Worm (Caenorhabditis elegans) whole organism, L1 larva: ENCODE results near the gene AC7.3.
A peak's percentile ranks its signal among the peaks of the same experiment; 100 is the strongest.
"Not testable (repeated sequence)": the region's sequence is repeated elsewhere in the genome, so short reads cannot be mapped to it uniquely, and the experiment has no call there.

Source experiments
- C04F5.9 ChIP-seq: sonication (generic microtip); optimal IDR thresholded peaks from 2 replicates; lab custom pipeline; 2016; ENCODE audit warnings: missing genetic modification characterization, missing compliant biosample characterization
- C16A3.4 ChIP-seq: fragments of 150-350 bp; optimal IDR thresholded peaks from 2 replicates; lab custom pipeline; 2014; ENCODE audit warnings: missing biosample characterization, missing genetic modification characterization
- F16B12.6 ChIP-seq: fragments of 150-350 bp; optimal IDR thresholded peaks from 2 replicates; lab custom pipeline; 2014; ENCODE audit warnings: missing biosample characterization, missing genetic modification characterization
- aha-1 ChIP-seq: fragments of 150-350 bp; optimal IDR thresholded peaks from 2 replicates; lab custom pipeline; 2014; ENCODE audit warnings: missing biosample characterization, missing genetic modification characterization
- aly-2 ChIP-seq: fragments of 150-350 bp; optimal IDR thresholded peaks from 2 replicates; lab custom pipeline; 2014; ENCODE audit warnings: missing biosample characterization, missing genetic modification characterization
- ama-1 ChIP-seq: fragments of 150-350 bp; optimal IDR thresholded peaks from 2 replicates; lab custom pipeline; 2014
- blmp-1 ChIP-seq: fragments of 150-350 bp; optimal IDR thresholded peaks from 2 replicates; lab custom pipeline; 2014; ENCODE audit warnings: missing biosample characterization, missing genetic modification characterization
- ceh-63 ChIP-seq: fragments of 200-800 bp; sonication (Bioruptor generic); optimal IDR thresholded peaks from 2 replicates; lab custom pipeline; 2018; ENCODE audit warnings: mild to moderate bottlenecking, missing genetic modification characterization, missing compliant biosample characterization
- ceh-8 ChIP-seq: fragments of 200-800 bp; sonication (Bioruptor generic); optimal IDR thresholded peaks from 2 replicates; lab custom pipeline; 2018; ENCODE audit warnings: mild to moderate bottlenecking, missing genetic modification characterization, moderate library complexity, missing compliant biosample characterization
- ceh-88 ChIP-seq: fragments of 200-800 bp; sonication (Bioruptor generic); IDR thresholded peaks from 2 replicates; pipeline ENCODE4 v1.3.6; 2022; ENCODE audit warnings: missing genetic modification characterization, missing compliant biosample characterization
- ceh-90 ChIP-seq: sonication (generic microtip); optimal IDR thresholded peaks from 2 replicates; lab custom pipeline; 2016; ENCODE audit warnings: missing genetic modification characterization, missing compliant biosample characterization
- dpl-1 ChIP-seq, 3 experiments: fragments of 150-350 bp in 2 of 3; sonication (generic microtip) in 1 of 3; optimal IDR thresholded peaks; 2 replicates each; lab custom pipeline; 2014 to 2017; ENCODE audit warnings: missing biosample characterization in 3 of 3, missing genetic modification characterization in 3 of 3, missing genetic modification reagents in 3 of 3
- dsc-1 ChIP-seq: sonication (generic microtip); optimal IDR thresholded peaks from 2 replicates; lab custom pipeline; 2016; ENCODE audit warnings: mild to moderate bottlenecking, missing genetic modification characterization, missing compliant biosample characterization
- efl-1 ChIP-seq, 4 experiments: fragments of 150-350 bp; optimal IDR thresholded peaks in 3 of 4; peaks in 1 of 4; 1 replicate in 1 of 4; 2 replicates in 3 of 4; lab custom pipeline; 2014; ENCODE audit warnings: missing biosample characterization in 2 of 4, missing genetic modification characterization in 2 of 4, missing genetic modification reagents in 2 of 4
- egl-27 ChIP-seq, 2 experiments: fragments of 150-350 bp in 1 of 2; sonication (generic microtip); optimal IDR thresholded peaks; 3 replicates each; lab custom pipeline; 2017 to 2018; ENCODE audit warnings: missing biosample characterization in 2 of 2, missing genetic modification characterization in 2 of 2, missing genetic modification reagents in 2 of 2
- elt-2 ChIP-seq: sonication (generic microtip); optimal IDR thresholded peaks from 2 replicates; lab custom pipeline; 2016; ENCODE audit warnings: missing genetic modification characterization, mild to moderate bottlenecking, inconsistent platforms, missing compliant biosample characterization, missing genetic modification reagents
- elt-3 ChIP-seq, 6 experiments: fragments of 150-350 bp in 1 of 6; sonication (generic microtip); optimal IDR thresholded peaks; 2 replicates each; lab custom pipeline; 2017 to 2018; ENCODE audit warnings: missing biosample characterization in 6 of 6, missing genetic modification characterization in 6 of 6, inconsistent platforms in 1 of 6
- fkh-10 ChIP-seq: sonication (generic microtip); optimal IDR thresholded peaks from 2 replicates; lab custom pipeline; 2017; ENCODE audit warnings: missing biosample characterization, missing genetic modification reagents, missing genetic modification characterization
- fkh-8 ChIP-seq: sonication (generic microtip); optimal IDR thresholded peaks from 2 replicates; lab custom pipeline; 2016; ENCODE audit warnings: mild to moderate bottlenecking, missing genetic modification characterization, missing compliant biosample characterization
- fos-1 ChIP-seq: fragments of 150-350 bp; optimal IDR thresholded peaks from 2 replicates; lab custom pipeline; 2014; ENCODE audit warnings: missing biosample characterization, missing genetic modification characterization
- grh-1 ChIP-seq: fragments of 200-800 bp; sonication (Bioruptor generic); IDR thresholded peaks from 2 replicates; pipeline ENCODE4 v1.3.6; 2022; ENCODE audit warnings: missing genetic modification reagents, missing genetic modification characterization, missing compliant biosample characterization
- hpl-2 ChIP-seq: fragments of 150-350 bp; optimal IDR thresholded peaks from 2 replicates; lab custom pipeline; 2014; ENCODE audit warnings: missing biosample characterization, missing genetic modification reagents, missing genetic modification characterization
- jun-1 ChIP-seq: fragments of 150-350 bp; optimal IDR thresholded peaks from 2 replicates; lab custom pipeline; 2014; ENCODE audit warnings: missing biosample characterization, missing genetic modification reagents, missing genetic modification characterization
- lin-14 ChIP-seq: fragments of 200-800 bp; sonication (Bioruptor generic); optimal IDR thresholded peaks from 2 replicates; lab custom pipeline; 2018; ENCODE audit warnings: mild to moderate bottlenecking, missing genetic modification characterization, moderate library complexity, missing compliant biosample characterization
- lin-35 ChIP-seq, 2 experiments: fragments of 150-350 bp; optimal IDR thresholded peaks; 2 replicates each; lab custom pipeline; 2014; ENCODE audit warnings: missing biosample characterization in 2 of 2, missing genetic modification characterization in 2 of 2, missing genetic modification reagents in 2 of 2
- lin-39 ChIP-seq: fragments of 150-350 bp; optimal IDR thresholded peaks from 2 replicates; lab custom pipeline; 2014; ENCODE audit warnings: missing biosample characterization, missing genetic modification reagents, missing genetic modification characterization
- lir-3 ChIP-seq: sonication (generic microtip); optimal IDR thresholded peaks from 2 replicates; lab custom pipeline; 2016; ENCODE audit warnings: mild to moderate bottlenecking, missing genetic modification characterization, moderate library complexity, missing compliant biosample characterization; ENCODE audit not compliant: poor library complexity
- mab-9 ChIP-seq: fragments of 200-800 bp; sonication (Bioruptor generic); IDR thresholded peaks from 2 replicates; pipeline ENCODE4 v1.3.6; 2022; ENCODE audit warnings: missing genetic modification reagents, missing genetic modification characterization, missing compliant biosample characterization
- mdl-1 ChIP-seq, 2 experiments: fragments of 150-350 bp; optimal IDR thresholded peaks; 2 replicates each; lab custom pipeline; 2014 to 2017; ENCODE audit warnings: missing biosample characterization in 2 of 2, missing genetic modification characterization in 2 of 2, inconsistent platforms in 1 of 2
- mef-2 ChIP-seq: fragments of 150-350 bp; optimal IDR thresholded peaks from 2 replicates; lab custom pipeline; 2014; ENCODE audit warnings: missing biosample characterization, missing genetic modification characterization
- nhr-71 ChIP-seq: sonication (generic microtip); optimal IDR thresholded peaks from 2 replicates; lab custom pipeline; 2016; ENCODE audit warnings: mild to moderate bottlenecking, missing genetic modification characterization, moderate library complexity, missing compliant biosample characterization
- nhr-76 ChIP-seq: sonication (generic microtip); optimal IDR thresholded peaks from 2 replicates; lab custom pipeline; 2017; ENCODE audit warnings: missing biosample characterization, missing genetic modification characterization
- pag-3 ChIP-seq: sonication (generic microtip); optimal IDR thresholded peaks from 2 replicates; lab custom pipeline; 2017; ENCODE audit warnings: missing genetic modification characterization, mild to moderate bottlenecking, missing compliant biosample characterization, antibody characterized with exemption, borderline replicate concordance; ENCODE audit not compliant: insufficient read depth
- pax-3 ChIP-seq: fragments of 200-800 bp; sonication (Bioruptor generic); optimal IDR thresholded peaks from 2 replicates; lab custom pipeline; 2018; ENCODE audit warnings: mild to moderate bottlenecking, missing genetic modification characterization, moderate library complexity, missing compliant biosample characterization
- pqm-1 ChIP-seq: sonication (generic microtip); optimal IDR thresholded peaks from 3 replicates; lab custom pipeline; 2017; ENCODE audit warnings: missing biosample characterization, missing genetic modification characterization
- rnt-1 ChIP-seq: sonication (generic microtip); optimal IDR thresholded peaks from 2 replicates; lab custom pipeline; 2016; ENCODE audit warnings: mild to moderate bottlenecking, missing genetic modification characterization, moderate library complexity, missing compliant biosample characterization
- skn-1 ChIP-seq: fragments of 150-350 bp; optimal IDR thresholded peaks from 2 replicates; lab custom pipeline; 2014; ENCODE audit warnings: missing biosample characterization, missing genetic modification characterization
- snpc-4 ChIP-seq: fragments of 150-350 bp; optimal IDR thresholded peaks from 2 replicates; lab custom pipeline; 2014; ENCODE audit warnings: missing biosample characterization, missing genetic modification characterization
- sptf-1 ChIP-seq: fragments of 150-350 bp; optimal IDR thresholded peaks from 2 replicates; lab custom pipeline; 2014; ENCODE audit warnings: missing biosample characterization, missing genetic modification characterization
- sup-37 ChIP-seq: fragments of 200-800 bp; sonication (Bioruptor generic); optimal IDR thresholded peaks from 2 replicates; lab custom pipeline; 2018; ENCODE audit warnings: mild to moderate bottlenecking, missing genetic modification characterization, missing compliant biosample characterization
- swsn-7 ChIP-seq: sonication (generic microtip); optimal IDR thresholded peaks from 2 replicates; lab custom pipeline; 2016; ENCODE audit warnings: missing genetic modification characterization, missing compliant biosample characterization
- tbx-2 ChIP-seq: sonication (generic microtip); optimal IDR thresholded peaks from 2 replicates; lab custom pipeline; 2016; ENCODE audit warnings: missing genetic modification characterization, missing compliant biosample characterization
- tlp-1 ChIP-seq: fragments of 150-350 bp; optimal IDR thresholded peaks from 2 replicates; lab custom pipeline; 2014; ENCODE audit warnings: missing biosample characterization, missing genetic modification characterization
- unc-130 ChIP-seq: fragments of 150-350 bp; optimal IDR thresholded peaks from 2 replicates; lab custom pipeline; 2017; ENCODE audit warnings: missing biosample characterization, missing genetic modification characterization, inconsistent platforms
- unc-98 ChIP-seq: fragments of 200-800 bp; sonication (Bioruptor generic); IDR thresholded peaks from 2 replicates; pipeline ENCODE4 v1.3.6; 2022; ENCODE audit warnings: missing genetic modification characterization, missing compliant biosample characterization
- vab-15 ChIP-seq: sonication (generic microtip); optimal IDR thresholded peaks from 2 replicates; lab custom pipeline; 2017; ENCODE audit warnings: missing genotype, mild to moderate bottlenecking, missing genetic modification characterization, missing compliant biosample characterization
- xbp-1 ChIP-seq: sonication (generic microtip); optimal IDR thresholded peaks from 2 replicates; lab custom pipeline; 2016; ENCODE audit warnings: missing genetic modification characterization, missing compliant biosample characterization
- ztf-4 ChIP-seq: fragments of 150-350 bp; optimal IDR thresholded peaks from 2 replicates; lab custom pipeline; 2014; ENCODE audit warnings: missing biosample characterization, missing genetic modification characterization

The AC7.3 gene

ce11 chrIV:5111533-5111932, at the start of gene AC7.3:
Gene AC7.3 (plus strand): TSS chrIV:5111833.
- TF ChIP-seq pag-3 (tag; lab: Kevin White, UChicago) (no peak), elt-2 (tag; lab: Kevin White, UChicago) (no peak), mef-2 (no peak), fkh-10 (GFP tag; lab: Kevin White, UChicago) (no peak), blmp-1 (tag; lab: Kevin White, UChicago) (no peak), ztf-4 (no peak), ceh-8 (GFP tag; lab: Kevin White, UChicago) (no peak), unc-98 (GFP tag; lab: Robert Waterston, UW) (no peak), C04F5.9 (no peak), fkh-8 (tag; lab: Kevin White, UChicago) (no peak), F16B12.6 (tag; lab: Kevin White, UChicago) (no peak), pqm-1 (tag; lab: Kevin White, UChicago) (no peak), sup-37 (GFP tag; lab: Kevin White, UChicago) (no peak), hpl-2 (GFP tag; lab: Kevin White, UChicago) (no peak), nhr-76 (tag; lab: Kevin White, UChicago) (no peak), aly-2 (no peak), lir-3 (tag; lab: Kevin White, UChicago) (no peak)

ce11 chrIV:5062278-5062677, 49.4 kb upstream of the AC7.3 start, which contains the start of gene msp-57:
Gene msp-57 (plus strand): TSS chrIV:5062578.
- not testable (repeated sequence) for TF ChIP-seq ztf-4, mab-9, C16A3.4

ce11 chrIV:5063297-5063696, 48.3 kb upstream of the AC7.3 start:
- peak; percentile 5 for TF ChIP-seq xbp-1 (tag; lab: Kevin White, UChicago)
- no peak for TF ChIP-seq lir-3 (tag; lab: Kevin White, UChicago)
- TF ChIP-seq ceh-88 (GFP tag; lab: Robert Waterston, UW) = no peak
- peak in 1 of 2 experiments; percentile 4 for TF ChIP-seq lin-35 (GFP tag; optimal IDR thresholded peaks at IDR 0.05; lab: Kevin White, UChicago)
- no peak for TF ChIP-seq egl-27 (tag; optimal IDR thresholded peaks at IDR 0.05; lab: Kevin White, UChicago)
- no peak for TF ChIP-seq elt-2 (tag; lab: Kevin White, UChicago)
- no peak for TF ChIP-seq unc-130
- TF ChIP-seq dpl-1 (GFP tag; optimal IDR thresholded peaks at IDR 0.05; lab: Kevin White, UChicago) = no peak
- no peak for TF ChIP-seq F16B12.6 (tag; lab: Kevin White, UChicago)
- TF ChIP-seq efl-1 (optimal IDR thresholded peaks at IDR 0.05; lab: Kevin White, UChicago) = peak in 1 of 2 experiments; percentile 12
- TF ChIP-seq efl-1 (GFP tag; optimal IDR thresholded peaks at IDR 0.05 in 1 of 2; lab: Kevin White, UChicago) = no peak
- TF ChIP-seq aly-2 = peak; percentile 35
- TF ChIP-seq grh-1 (GFP tag; lab: Robert Waterston, UW) = 0 out of 2 replicates have a peak, but pooled peaks have one; percentile 34
- TF ChIP-seq vab-15 (tag; lab: Kevin White, UChicago) = no peak
- TF ChIP-seq dsc-1 (tag; lab: Kevin White, UChicago) = no peak
- no peak for TF ChIP-seq pag-3 (tag; lab: Kevin White, UChicago)
- TF ChIP-seq ama-1 (lab: Kevin White, UChicago) = no peak
- peak; percentile 15 for TF ChIP-seq swsn-7
- no peak for TF ChIP-seq tlp-1 (tag; lab: Kevin White, UChicago)
- TF ChIP-seq C16A3.4 = no peak
- no peak for TF ChIP-seq pax-3 (tag; lab: Kevin White, UChicago)
- TF ChIP-seq sptf-1 (tag; lab: Kevin White, UChicago) = no peak
- no peak for TF ChIP-seq aha-1
- peak; percentile 43 for TF ChIP-seq nhr-71 (tag; lab: Kevin White, UChicago)
- TF ChIP-seq elt-3 (tag; optimal IDR thresholded peaks at IDR 0.05; lab: Kevin White, UChicago) = peak in 1 of 6 experiments; percentile 5
- peak; percentile 64 for TF ChIP-seq lin-14 (GFP tag; lab: Kevin White, UChicago)
- TF ChIP-seq mdl-1 (tag; optimal IDR thresholded peaks at IDR 0.05; lab: Kevin White, UChicago) = no peak
- peak; percentile 18 for TF ChIP-seq fos-1 (tag; lab: Kevin White, UChicago)
- no peak for TF ChIP-seq jun-1 (tag; lab: Kevin White, UChicago)
- peak; percentile 96 for TF ChIP-seq snpc-4
- peak; percentile 16 for TF ChIP-seq rnt-1
- TF ChIP-seq mef-2 = no peak
- TF ChIP-seq skn-1 = no peak
- no peak for TF ChIP-seq ceh-63 (GFP tag; lab: Kevin White, UChicago)
- no peak for TF ChIP-seq lin-39
- no peak for TF ChIP-seq tbx-2 (tag; lab: Kevin White, UChicago)
- no peak for TF ChIP-seq ceh-90 (tag; lab: Kevin White, UChicago)
